Worm (Caenorhabditis elegans) whole organism, early embryonic: ENCODE data around the gene sra-35.

Experiments used
- B0310.2 ChIP-seq: sonication (generic microtip); optimal IDR thresholded peaks from 2 replicates; lab custom pipeline; 2016; ENCODE audit warnings: mild to moderate bottlenecking, missing genetic modification characterization, missing compliant biosample characterization
- F13C5.2 ChIP-seq: sonication (generic microtip); optimal IDR thresholded peaks from 2 replicates; lab custom pipeline; 2017; ENCODE audit warnings: mild to moderate bottlenecking, missing genetic modification characterization, inconsistent platforms, missing compliant biosample characterization
- aly-1 ChIP-seq: sonication (generic microtip); optimal IDR thresholded peaks from 2 replicates; lab custom pipeline; 2016; ENCODE audit warnings: missing genetic modification characterization, missing compliant biosample characterization
- ama-1 ChIP-seq: fragments of 150-350 bp; optimal IDR thresholded peaks from 2 replicates; lab custom pipeline; 2014
- ceh-13 ChIP-seq: fragments of 200-800 bp; sonication (Bioruptor generic); optimal IDR thresholded peaks from 2 replicates; lab custom pipeline; 2018; ENCODE audit warnings: mild to moderate bottlenecking, missing genetic modification characterization, missing compliant biosample characterization
- ceh-36 ChIP-seq: sonication (generic microtip); optimal IDR thresholded peaks from 2 replicates; lab custom pipeline; 2016; ENCODE audit warnings: missing genetic modification characterization, inconsistent platforms, missing compliant biosample characterization
- ets-7 ChIP-seq: sonication (generic microtip); optimal IDR thresholded peaks from 2 replicates; lab custom pipeline; 2016; ENCODE audit warnings: missing genotype, missing genetic modification characterization, missing compliant biosample characterization
- flt-1 ChIP-seq: fragments of 200-800 bp; sonication (Bioruptor generic); IDR thresholded peaks from 2 replicates; pipeline ENCODE4 v1.3.6; 2022; ENCODE audit warnings: missing genetic modification characterization, missing compliant biosample characterization
- hmbx-1 ChIP-seq: sonication (generic microtip); optimal IDR thresholded peaks from 2 replicates; lab custom pipeline; 2016; ENCODE audit warnings: mild to moderate bottlenecking, missing genetic modification characterization, missing compliant biosample characterization
- hmg-4 ChIP-seq: fragments of 200-800 bp; sonication (Bioruptor generic); optimal IDR thresholded peaks from 2 replicates; lab custom pipeline; 2018; ENCODE audit warnings: mild to moderate bottlenecking, missing genetic modification characterization, missing compliant biosample characterization
- hnd-1 ChIP-seq: sonication (generic microtip); optimal IDR thresholded peaks from 2 replicates; lab custom pipeline; 2016; ENCODE audit warnings: missing genetic modification characterization, missing compliant biosample characterization
- pes-1 ChIP-seq: fragments of 200-800 bp; sonication (Bioruptor generic); IDR thresholded peaks from 2 replicates; pipeline ENCODE4 v1.3.6; 2022; ENCODE audit warnings: missing genetic modification reagents, missing genetic modification characterization, missing compliant biosample characterization
- scrt-1 ChIP-seq: fragments of 200-800 bp; sonication (Bioruptor generic); IDR thresholded peaks from 2 replicates; pipeline ENCODE4 v1.3.6; 2022; ENCODE audit warnings: missing genetic modification characterization, missing compliant biosample characterization
- sea-1 ChIP-seq: fragments of 200-800 bp; sonication (Bioruptor generic); conservative IDR thresholded peaks from 2 replicates; pipeline ENCODE4 v1.3.6; 2022; ENCODE audit warnings: missing genetic modification characterization, missing compliant biosample characterization
- tbx-11 ChIP-seq: fragments of 200-800 bp; sonication (Bioruptor generic); IDR thresholded peaks from 2 replicates; pipeline ENCODE4 v1.3.6; 2022; ENCODE audit warnings: missing genetic modification characterization, missing compliant biosample characterization
- tbx-37 ChIP-seq: fragments of 200-800 bp; sonication (Bioruptor generic); conservative IDR thresholded peaks from 2 replicates; pipeline ENCODE4 v1.3.6; 2022; ENCODE audit warnings: missing genetic modification reagents, missing genetic modification characterization, missing compliant biosample characterization
- tra-4 ChIP-seq: sonication (generic microtip); optimal IDR thresholded peaks from 2 replicates; lab custom pipeline; 2017; ENCODE audit warnings: missing genetic modification characterization, missing compliant biosample characterization

Gene sra-35

DNA sequence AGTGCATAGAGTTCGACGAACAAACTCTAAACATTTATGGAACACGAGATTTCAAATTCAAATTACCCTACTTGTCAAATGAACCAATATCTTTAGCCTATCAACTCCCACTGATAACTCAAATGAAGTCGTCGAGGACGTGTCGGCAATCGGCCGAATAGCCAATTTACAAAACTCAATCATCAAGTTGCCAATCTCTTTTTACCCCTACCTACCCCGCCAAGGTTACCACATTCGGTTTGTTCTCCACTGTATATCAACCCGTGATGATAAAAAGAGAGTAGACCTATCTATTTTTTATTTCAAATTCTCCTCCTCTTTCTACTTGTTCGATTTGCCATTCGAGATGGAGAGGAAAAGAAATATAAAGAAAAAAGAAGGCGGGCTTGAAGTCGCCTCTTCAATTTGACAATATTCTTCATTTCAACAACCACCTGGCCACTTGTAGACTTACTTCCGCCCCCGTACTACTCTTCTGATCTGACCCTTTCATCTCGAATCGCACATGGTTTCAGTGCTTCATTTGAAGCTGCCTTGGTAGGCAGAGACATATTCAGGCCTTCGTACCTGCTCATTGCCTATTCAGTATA, 22.4 kb upstream of the sra-35 start:
- no peak for TF ChIP-seq tbx-11 (GFP tag; lab: Robert Waterston, UW)

ce11 chrII:4548408-4548807, 20.7 kb upstream of the sra-35 start:
- TF ChIP-seq tbx-11 (GFP tag; lab: Robert Waterston, UW) (no peak), tbx-37 (GFP tag; lab: Robert Waterston, UW) (no peak), hnd-1 (tag; lab: Kevin White, UChicago) (no peak), ceh-13 (GFP tag; lab: Kevin White, UChicago) (no peak), flt-1 (no peak)

ce11 chrII:4543568-4543967, 15.9 kb upstream of the sra-35 start, which contains the start of gene sra-34:
Gene sra-34, minus strand, starts transcription at chrII:4543668.
- TF ChIP-seq pes-1 (GFP tag; lab: Robert Waterston, UW) (no peak), tra-4 (tag; lab: Kevin White, UChicago) (no peak), scrt-1 (GFP tag; lab: Robert Waterston, UW) (no peak), tbx-37 (GFP tag; lab: Robert Waterston, UW) (no peak), sea-1 (GFP tag; lab: Robert Waterston, UW) (no peak), B0310.2 (tag; lab: Kevin White, UChicago) (no peak), ceh-13 (GFP tag; lab: Kevin White, UChicago) (no peak), ama-1 (lab: Kevin White, UChicago) (no peak), hmg-4 (no peak), aly-1 (tag; lab: Kevin White, UChicago) (no peak), hnd-1 (tag; lab: Kevin White, UChicago) (no peak), ets-7 (tag; lab: Kevin White, UChicago) (no peak)

DNA sequence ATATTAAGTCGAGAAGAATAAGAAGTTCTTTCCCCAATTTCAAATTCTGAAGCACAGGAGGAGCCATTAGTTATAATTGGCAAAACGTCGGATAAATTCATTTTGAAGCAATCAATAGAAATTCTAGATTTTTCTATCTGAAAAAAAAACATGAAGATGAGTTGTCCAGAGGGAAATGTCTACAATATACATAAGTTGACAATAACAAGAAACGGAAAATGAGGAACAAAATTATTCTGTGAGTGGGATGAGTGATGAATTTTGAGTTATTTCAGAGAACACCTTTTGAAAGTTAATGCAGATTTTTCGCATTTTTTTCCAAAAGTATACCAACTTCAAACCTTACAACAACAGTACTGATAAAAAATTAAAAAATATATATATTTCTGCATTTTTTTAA, 12.9 kb upstream of the sra-35 start, which contains the start of gene sra-36:
sra-36 (minus strand) TSS at position 101 of the 400 bp plus-strand sequence.
- no peak for TF ChIP-seq ama-1 (lab: Kevin White, UChicago)
- TF ChIP-seq tbx-11 (GFP tag; lab: Robert Waterston, UW): no peak
- no peak for TF ChIP-seq F13C5.2
- no peak for TF ChIP-seq tbx-37 (GFP tag; lab: Robert Waterston, UW)
- TF ChIP-seq hmbx-1 (tag; lab: Kevin White, UChicago): no peak
- TF ChIP-seq hnd-1 (tag; lab: Kevin White, UChicago): no peak
- TF ChIP-seq ceh-36 (tag; lab: Kevin White, UChicago): no peak
- no peak for TF ChIP-seq ets-7 (tag; lab: Kevin White, UChicago)
- TF ChIP-seq ceh-13 (GFP tag; lab: Kevin White, UChicago): no peak
- no peak for TF ChIP-seq B0310.2 (tag; lab: Kevin White, UChicago)
- TF ChIP-seq pes-1 (GFP tag; lab: Robert Waterston, UW): no peak

DNA sequence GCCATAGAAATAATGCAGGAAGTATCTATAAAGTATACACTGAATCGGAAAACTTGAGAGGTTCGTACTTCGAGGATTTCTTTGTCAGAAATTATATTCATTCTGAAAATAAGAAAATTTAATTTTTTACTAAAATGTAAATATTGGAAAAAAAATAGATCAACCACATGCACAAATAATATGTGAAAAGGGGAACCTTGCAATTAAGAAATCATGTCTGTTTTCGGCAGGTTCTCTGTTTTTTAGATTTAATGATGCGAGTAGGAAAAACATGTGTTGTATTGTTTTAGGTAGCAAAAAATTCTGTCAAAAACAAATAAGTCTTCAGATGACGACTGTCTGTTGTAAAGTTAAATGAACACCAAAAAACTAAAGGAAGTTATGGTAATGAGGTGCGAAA, 9.4 kb upstream of the sra-35 start, which contains the start of gene sra-33:
sra-33 (minus strand) TSS at position 101 of the 400 bp plus-strand sequence.
- TF ChIP-seq tbx-11 (GFP tag; lab: Robert Waterston, UW) (no peak), F13C5.2 (no peak), ceh-36 (tag; lab: Kevin White, UChicago) (no peak), ama-1 (lab: Kevin White, UChicago) (no peak), pes-1 (GFP tag; lab: Robert Waterston, UW) (no peak), hmbx-1 (tag; lab: Kevin White, UChicago) (no peak)

- TF ChIP-seq B0310.2 (tag; lab: Kevin White, UChicago): no peak
- no peak for TF ChIP-seq tbx-11 (GFP tag; lab: Robert Waterston, UW)
- no peak for TF ChIP-seq tra-4 (tag; lab: Kevin White, UChicago)
- TF ChIP-seq aly-1 (tag; lab: Kevin White, UChicago): no peak
- no peak for TF ChIP-seq ets-7 (tag; lab: Kevin White, UChicago)
- no peak for TF ChIP-seq tbx-37 (GFP tag; lab: Robert Waterston, UW)
- TF ChIP-seq hmbx-1 (tag; lab: Kevin White, UChicago): no peak
- no peak for TF ChIP-seq scrt-1 (GFP tag; lab: Robert Waterston, UW)
- TF ChIP-seq flt-1: no peak
- no peak for TF ChIP-seq hnd-1 (tag; lab: Kevin White, UChicago)
- TF ChIP-seq ama-1 (lab: Kevin White, UChicago): no peak
- TF ChIP-seq pes-1 (GFP tag; lab: Robert Waterston, UW): no peak
- no peak for TF ChIP-seq ceh-36 (tag; lab: Kevin White, UChicago)
- TF ChIP-seq F13C5.2: no peak
- TF ChIP-seq sea-1 (GFP tag; lab: Robert Waterston, UW): no peak
- no peak for TF ChIP-seq ceh-13 (GFP tag; lab: Kevin White, UChicago)
Observed at ce11 chrII:4531880-4532279, 4.2 kb upstream of the sra-35 start, which contains the start of gene sra-32. Gene sra-32, minus strand, starts transcription at chrII:4531980.

ce11 chrII:4525185-4525584, 2.5 kb downstream of the sra-35 start:
- TF ChIP-seq scrt-1 (GFP tag; lab: Robert Waterston, UW) (no peak), F13C5.2 (no peak), hmg-4 (no peak), hmbx-1 (tag; lab: Kevin White, UChicago) (no peak)

ce11 chrII:4523122-4523672, 4.5 kb downstream of the sra-35 start, which contains the start of the genes B0304.4 and B0304.2:
Gene B0304.4, minus strand, starts transcription at chrII:4523222.
Gene B0304.2, plus strand, starts transcription at chrII:4523622.
- no peak for TF ChIP-seq B0310.2 (tag; lab: Kevin White, UChicago)
- TF ChIP-seq sea-1 (GFP tag; lab: Robert Waterston, UW): no peak
- TF ChIP-seq hnd-1 (tag; lab: Kevin White, UChicago): no peak
- no peak for TF ChIP-seq hmg-4
- no peak for TF ChIP-seq flt-1
- no peak for TF ChIP-seq ets-7 (tag; lab: Kevin White, UChicago)
